Worm (Caenorhabditis elegans) whole organism, young adult: Measurements from ENCODE around the gene W09G12.10.

ENCODE experiments used
- F49E8.2 ChIP-seq: sonication (generic microtip); optimal IDR thresholded peaks from 3 replicates; lab custom pipeline; 2017; ENCODE audit warnings: missing genetic modification characterization, mild to moderate bottlenecking, missing compliant biosample characterization, antibody characterized with exemption, moderate library complexity; ENCODE audit not compliant: insufficient read depth
- K12H6.12 ChIP-seq: fragments of 200-800 bp; sonication (Bioruptor generic); optimal IDR thresholded peaks from 2 replicates; lab custom pipeline; 2018; ENCODE audit warnings: mild to moderate bottlenecking, missing genetic modification characterization, missing compliant biosample characterization
- attf-6 ChIP-seq: fragments of 200-800 bp; sonication (Bioruptor generic); IDR thresholded peaks from 2 replicates; pipeline ENCODE4 v1.3.6; 2022; ENCODE audit warnings: missing genetic modification reagents, missing genetic modification characterization, missing compliant biosample characterization
- die-1 ChIP-seq: sonication (generic microtip); optimal IDR thresholded peaks from 2 replicates; lab custom pipeline; 2016; ENCODE audit warnings: missing genotype, mild to moderate bottlenecking, missing genetic modification characterization, missing compliant biosample characterization
- egl-18 ChIP-seq: fragments of 200-800 bp; sonication (Bioruptor generic); IDR thresholded peaks from 2 replicates; pipeline ENCODE4 v1.3.6; 2022; ENCODE audit warnings: missing genetic modification reagents, missing genetic modification characterization, missing compliant biosample characterization
- unc-62 ChIP-seq: fragments of 150-350 bp; optimal IDR thresholded peaks from 2 replicates; lab custom pipeline; 2014; ENCODE audit warnings: missing biosample characterization, missing genetic modification reagents, missing genetic modification characterization
- zfh-2 ChIP-seq: fragments of 200-800 bp; sonication (Bioruptor generic); conservative IDR thresholded peaks from 2 replicates; pipeline ENCODE4 v1.3.6; 2022; ENCODE audit warnings: missing genetic modification reagents, missing genetic modification characterization, missing compliant biosample characterization
- ztf-6 ChIP-seq: fragments of 200-800 bp; sonication (Bioruptor generic); IDR thresholded peaks from 2 replicates; pipeline ENCODE4 v1.3.6; 2022; ENCODE audit warnings: missing genetic modification reagents, missing genetic modification characterization, missing compliant biosample characterization

DNA sequence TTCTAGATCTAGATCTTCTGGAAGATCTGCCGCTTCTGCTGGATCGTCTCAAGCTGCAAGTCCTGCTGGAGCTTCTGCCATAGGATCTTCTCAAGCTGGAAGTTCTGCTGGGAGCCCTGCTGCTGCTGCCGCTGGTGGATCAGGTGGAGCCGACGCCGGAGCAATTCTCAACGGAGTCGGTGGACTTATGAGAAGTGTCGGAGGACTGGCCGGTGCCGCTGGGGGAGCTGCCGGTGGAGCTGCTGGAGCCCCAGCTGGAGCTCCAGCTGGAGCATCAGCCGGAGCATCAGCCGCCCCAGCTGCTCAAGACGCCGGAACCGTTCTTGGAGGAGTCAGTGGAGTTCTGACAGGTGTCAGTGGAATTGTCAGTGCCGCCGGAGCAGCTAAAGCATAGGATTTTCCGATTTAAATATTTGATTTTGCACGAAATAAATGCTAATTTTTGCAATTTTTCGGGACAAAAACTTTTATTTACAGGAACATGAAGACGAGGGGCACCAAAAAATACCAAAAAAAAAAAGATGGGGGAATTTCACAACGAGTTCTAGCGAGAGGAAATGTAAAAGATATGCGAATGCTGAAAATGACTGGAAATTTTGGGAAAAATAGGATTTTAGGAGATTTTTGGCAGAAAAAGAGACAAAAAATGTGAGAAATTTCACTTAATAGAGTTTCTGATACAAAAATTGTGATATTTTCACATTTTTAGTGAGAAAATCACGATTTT is 11.5 kb upstream of the W09G12.10 start:
- TF ChIP-seq zfh-2 (GFP tag; lab: Robert Waterston, UW) (peak; percentile 96), attf-6 (no peak), ztf-6 (GFP tag; lab: Robert Waterston, UW) (no peak), egl-18 (GFP tag; lab: Robert Waterston, UW) (no peak), unc-62 (GFP tag; lab: Kevin White, UChicago) (no peak), F49E8.2 (tag; lab: Kevin White, UChicago) (no peak), K12H6.12 (tag; lab: Kevin White, UChicago) (no peak), die-1 (no peak)
